Worm (Caenorhabditis elegans) whole organism, late embryonic: ENCODE data around the gene ZK593.2.

Source experiments
- rnt-1 ChIP-seq: sonication (generic microtip); optimal IDR thresholded peaks from 2 replicates; lab custom pipeline; 2016; ENCODE audit warnings: missing genetic modification characterization, missing compliant biosample characterization
- syd-9 ChIP-seq: sonication (generic microtip); optimal IDR thresholded peaks from 2 replicates; lab custom pipeline; 2016; ENCODE audit warnings: mild to moderate bottlenecking, missing genetic modification characterization, moderate library complexity, missing compliant biosample characterization
- tbx-2 ChIP-seq: sonication (generic microtip); optimal IDR thresholded peaks from 2 replicates; lab custom pipeline; 2016; ENCODE audit warnings: missing genetic modification characterization, missing compliant biosample characterization
- unc-55 ChIP-seq: sonication (generic microtip); optimal IDR thresholded peaks from 2 replicates; lab custom pipeline; 2017; ENCODE audit warnings: missing biosample characterization, missing genetic modification reagents, missing genetic modification characterization
- ztf-16 ChIP-seq: sonication (generic microtip); optimal IDR thresholded peaks from 2 replicates; lab custom pipeline; 2017; ENCODE audit warnings: missing genetic modification characterization, missing compliant biosample characterization

ce11 chrIV:10896512-10896911 lies 16.7 kb upstream of the ZK593.2 start, which contains the start of gene srlf-13:
- TF ChIP-seq tbx-2 (tag; lab: Kevin White, UChicago) (no peak), syd-9 (no peak), unc-55 (GFP tag; lab: Kevin White, UChicago) (no peak), rnt-1 (tag; lab: Kevin White, UChicago) (no peak), ztf-16 (tag; lab: Kevin White, UChicago) (no peak)
